Worm (Caenorhabditis elegans) whole organism, L2 larva: ENCODE results near the gene ccch-3.

Experiments used
- egl-27 ChIP-seq: sonication (generic microtip); optimal IDR thresholded peaks from 3 replicates; lab custom pipeline; 2017; ENCODE audit warnings: missing biosample characterization, missing genetic modification reagents, missing genetic modification characterization
- elt-1 ChIP-seq: fragments of 150-350 bp; optimal IDR thresholded peaks from 2 replicates; lab custom pipeline; 2014; ENCODE audit warnings: missing biosample characterization, missing genetic modification characterization
- lin-13 ChIP-seq: fragments of 150-350 bp; optimal IDR thresholded peaks from 2 replicates; lab custom pipeline; 2014; ENCODE audit warnings: missing biosample characterization, missing genetic modification reagents, missing genetic modification characterization
- lin-39 ChIP-seq: fragments of 150-350 bp; optimal IDR thresholded peaks from 2 replicates; lab custom pipeline; 2014; ENCODE audit warnings: missing biosample characterization, missing genetic modification reagents, missing genetic modification characterization
- unc-55 ChIP-seq: fragments of 150-350 bp; sonication (generic microtip); optimal IDR thresholded peaks from 3 replicates; lab custom pipeline; 2014; ENCODE audit warnings: missing biosample characterization, missing genetic modification reagents, missing genetic modification characterization
- unc-62 ChIP-seq: fragments of 150-350 bp; optimal IDR thresholded peaks from 2 replicates; lab custom pipeline; 2014; ENCODE audit warnings: missing biosample characterization, missing genetic modification reagents, missing genetic modification characterization

DNA sequence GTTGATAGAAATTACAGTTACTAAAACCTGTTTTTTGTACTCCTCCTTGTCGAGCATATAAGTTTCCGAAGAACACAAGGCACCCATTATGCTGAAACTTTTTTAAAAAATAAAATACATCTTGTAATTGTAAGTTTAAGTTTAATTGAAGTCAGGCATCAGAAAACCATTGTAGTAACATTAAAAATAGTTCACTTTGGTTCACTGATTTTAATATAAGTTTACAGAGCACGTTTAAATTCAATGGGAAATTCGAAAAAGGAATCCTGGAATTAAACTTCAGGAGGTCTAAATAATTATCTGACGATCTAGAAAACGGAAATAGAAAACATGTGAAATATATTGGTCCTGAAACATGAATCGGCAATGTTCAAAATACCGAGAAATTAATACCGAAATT lies 19.1 kb downstream of the ccch-3 start, which contains the start of gene gpa-8:
- TF ChIP-seq unc-55 (GFP tag; lab: Kevin White, UChicago), result no peak
- no peak for TF ChIP-seq lin-39 (tag; lab: Kevin White, UChicago)
- TF ChIP-seq lin-13 (GFP tag; lab: Kevin White, UChicago), result no peak
- no peak for TF ChIP-seq unc-62 (GFP tag; lab: Kevin White, UChicago)
- TF ChIP-seq egl-27 (tag; lab: Kevin White, UChicago), result no peak
- no peak for TF ChIP-seq elt-1 (tag; lab: Kevin White, UChicago)
